Worm (Caenorhabditis elegans): ENCODE measurements around the gene Y25C1A.8.
A peak's percentile ranks its signal among the peaks of the same experiment; 100 is the strongest.

Y25C1A.8 gene

DNA sequence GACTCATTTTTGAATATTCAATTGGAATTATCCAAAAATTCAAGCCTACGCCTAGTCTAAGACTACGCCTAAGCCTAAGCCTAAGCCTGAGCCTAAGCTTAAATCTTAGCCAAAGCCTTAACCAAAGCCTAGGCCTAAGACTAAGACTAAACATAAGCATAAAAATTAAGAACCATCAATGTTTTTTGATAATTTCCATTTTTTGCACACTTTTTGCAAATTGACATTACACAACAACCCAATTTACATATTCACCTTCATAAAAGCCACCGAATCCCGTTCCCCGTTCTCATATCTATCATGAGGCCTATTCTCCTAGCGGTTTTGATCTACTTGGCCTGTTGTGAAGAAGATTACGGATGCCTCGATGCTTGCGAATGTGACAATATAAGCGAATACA is 40.7 kb upstream of the Y25C1A.8 start, which contains the start of gene T10D4.7:
Gene T10D4.7, plus strand, starts transcription at position 301 of the 400 bp plus-strand sequence.
- no peak for TF ChIP-seq unc-130 (tag; optimal IDR thresholded peaks at IDR 0.05)
- TF ChIP-seq xbp-1 (tag; optimal IDR thresholded peaks at IDR 0.05), result no peak
- no peak for TF ChIP-seq lir-3 (tag; optimal IDR thresholded peaks at IDR 0.05; ENCODE audit: poor library complexity)
- no peak for TF ChIP-seq dsc-1 (tag; optimal IDR thresholded peaks at IDR 0.05)
- no peak for TF ChIP-seq unc-30 (tag; optimal IDR thresholded peaks at IDR 0.05)
- TF ChIP-seq hlh-4 (tag; optimal IDR thresholded peaks at IDR 0.05), result no peak
- TF ChIP-seq snpc-4 (tag; optimal IDR thresholded peaks at IDR 0.05), result no peak
- no peak for TF ChIP-seq aha-1 (tag; optimal IDR thresholded peaks at IDR 0.05)
- TF ChIP-seq rnt-1 (tag; optimal IDR thresholded peaks at IDR 0.05), result no peak
- no peak for TF ChIP-seq F16B12.6 (tag; optimal IDR thresholded peaks at IDR 0.05)
- no peak for TF ChIP-seq mep-1 (tag; optimal IDR thresholded peaks at IDR 0.05)
- TF ChIP-seq zag-1 (tag; optimal IDR thresholded peaks at IDR 0.05), result no peak
- no peak for TF ChIP-seq nhr-20 (tag; optimal IDR thresholded peaks at IDR 0.05)
- no peak for TF ChIP-seq mab-9 (GFP tag; IDR thresholded peaks at IDR 0.05)
- no peak for TF ChIP-seq fkh-8 (tag; optimal IDR thresholded peaks at IDR 0.05)
- no peak for TF ChIP-seq vab-15 (tag; optimal IDR thresholded peaks at IDR 0.05)
- TF ChIP-seq ets-5 (GFP tag; IDR thresholded peaks at IDR 0.05), result no peak
- TF ChIP-seq lin-14 (GFP tag; optimal IDR thresholded peaks at IDR 0.05), result no peak

DNA sequence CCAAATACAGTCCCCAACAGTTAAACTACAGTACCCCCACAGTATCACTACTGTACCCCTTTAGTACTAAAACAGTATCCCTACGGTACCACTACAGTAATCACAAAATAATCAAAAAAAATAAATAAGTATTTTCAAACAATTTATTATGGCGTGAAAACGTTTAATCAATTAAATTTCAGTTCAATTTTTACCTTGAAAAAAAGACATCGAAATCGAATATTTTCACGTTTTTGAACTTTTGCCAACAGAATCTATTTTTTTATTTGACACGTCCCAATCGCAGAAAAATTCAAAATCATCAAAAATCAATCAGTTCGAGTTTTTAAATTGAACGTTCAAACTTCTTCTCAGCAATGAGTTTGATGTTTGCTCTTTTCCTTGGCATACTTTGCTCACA is 37.2 kb upstream of the Y25C1A.8 start, which contains the start of gene clec-123:
Gene clec-123, plus strand, starts transcription at position 301 of the 400 bp plus-strand sequence.
- TF ChIP-seq isw-1 (GFP tag; IDR thresholded peaks at IDR 0.05) (no peak), lin-39 (tag; optimal IDR thresholded peaks at IDR 0.05) (no peak), ceh-8 (GFP tag; optimal IDR thresholded peaks at IDR 0.05) (no peak), rnt-1 (tag; optimal IDR thresholded peaks at IDR 0.05) (no peak), elt-3 (tag; optimal IDR thresholded peaks at IDR 0.05) (no peak)

DNA sequence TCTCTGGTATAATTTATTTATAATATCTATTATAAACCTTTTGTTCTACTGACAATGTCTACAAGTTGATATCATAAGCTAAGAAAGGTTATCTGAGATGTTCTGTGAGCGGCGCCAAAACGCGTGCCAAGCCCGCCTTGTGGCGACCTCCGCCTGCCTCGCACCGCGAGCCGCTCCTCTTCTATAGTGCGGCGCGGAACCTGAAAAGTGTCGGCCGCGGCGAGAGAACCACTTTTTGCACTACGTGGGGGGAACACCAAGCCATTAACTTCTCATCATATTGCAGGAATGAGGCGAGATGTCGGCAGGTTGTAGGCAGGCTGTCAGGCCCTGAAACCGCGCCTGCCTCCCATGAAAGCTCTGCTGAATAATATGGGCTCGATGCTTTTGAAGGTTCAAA is 36.5 kb upstream of the Y25C1A.8 start:
- no peak for TF ChIP-seq grh-1 (GFP tag; IDR thresholded peaks at IDR 0.05)
- no peak for TF ChIP-seq aly-2 (tag; optimal IDR thresholded peaks at IDR 0.05)
- no peak for TF ChIP-seq jun-1 (tag; optimal IDR thresholded peaks at IDR 0.05)
- peak; percentile 45 for TF ChIP-seq snpc-4 (tag; optimal IDR thresholded peaks at IDR 0.05)
- TF ChIP-seq skn-1 (tag; optimal IDR thresholded peaks at IDR 0.05), result no peak
- no peak for TF ChIP-seq ama-1 (optimal IDR thresholded peaks at IDR 0.05)
- no peak for TF ChIP-seq nhr-47 (tag; optimal IDR thresholded peaks at IDR 0.05)

DNA sequence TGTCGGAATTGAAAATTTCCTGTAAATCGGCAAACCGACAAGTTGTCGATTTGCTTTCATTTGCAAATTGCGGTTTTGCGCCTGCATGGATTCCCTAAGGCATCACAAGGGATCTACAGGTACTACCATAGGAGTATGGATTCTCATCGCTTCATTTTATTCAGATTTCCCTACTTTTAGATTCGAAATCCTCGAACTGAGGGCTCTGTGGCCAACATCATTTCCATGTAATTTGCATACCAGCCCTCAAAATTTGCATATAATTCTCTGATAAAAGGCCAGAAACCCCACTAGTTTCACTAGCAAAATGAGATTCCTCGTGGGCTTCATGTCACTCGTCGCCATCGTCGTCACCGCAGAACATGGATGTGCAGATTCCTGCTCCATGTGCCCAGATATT is 35.6 kb upstream of the Y25C1A.8 start, which contains the start of gene Y25C1A.2:
Gene Y25C1A.2, plus strand, starts transcription at position 301 of the 400 bp plus-strand sequence.
- TF ChIP-seq elt-2 (tag; optimal IDR thresholded peaks at IDR 0.05), result no peak
- no peak for TF ChIP-seq unc-30 (tag; optimal IDR thresholded peaks at IDR 0.05)
- no peak for TF ChIP-seq ztf-4 (tag; optimal IDR thresholded peaks at IDR 0.05)
- no peak for TF ChIP-seq lin-35 (GFP tag; optimal IDR thresholded peaks at IDR 0.05)
- TF ChIP-seq aly-2 (tag; optimal IDR thresholded peaks at IDR 0.05), result no peak
- no peak for TF ChIP-seq nhr-77 (tag; optimal IDR thresholded peaks at IDR 0.05)
- TF ChIP-seq nhr-71 (tag; optimal IDR thresholded peaks at IDR 0.05), result no peak
- no peak for TF ChIP-seq xbp-1 (tag; optimal IDR thresholded peaks at IDR 0.05)
- no peak for TF ChIP-seq pqm-1 (tag; optimal IDR thresholded peaks at IDR 0.05)
- TF ChIP-seq unc-98 (GFP tag; IDR thresholded peaks at IDR 0.05), result no peak

DNA sequence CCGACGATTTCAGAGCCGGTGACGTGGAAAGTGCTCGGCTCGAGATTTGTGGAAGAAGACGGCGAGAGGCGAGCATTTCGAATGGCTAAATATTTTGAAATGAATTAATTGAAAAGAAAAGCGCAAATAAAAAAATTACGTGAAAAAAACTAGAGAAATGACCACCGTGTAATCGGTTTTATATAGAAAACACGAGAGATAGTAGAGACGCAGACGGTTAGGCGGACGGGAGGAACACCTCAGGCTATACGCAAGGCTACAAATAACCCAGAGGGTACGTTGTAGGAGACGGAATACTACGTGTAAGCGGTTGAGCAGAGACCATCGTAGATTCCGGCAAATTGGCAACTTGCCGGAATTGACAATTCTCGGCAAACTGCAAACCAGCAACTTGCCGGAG is 34.4 kb upstream of the Y25C1A.8 start, which contains the start of gene Y25C1A.13:
Gene Y25C1A.13, minus strand, starts transcription at position 101 of the 400 bp plus-strand sequence.
- peak; percentile 40 for TF ChIP-seq lin-14 (GFP tag; optimal IDR thresholded peaks at IDR 0.05)
- no peak for TF ChIP-seq hlh-4 (tag; optimal IDR thresholded peaks at IDR 0.05)

Measured in whole organism, L1 larva.